Worm (Caenorhabditis elegans) whole organism, early embryonic: ENCODE data around the gene B0432.10.

Experiments used
- B0310.2 ChIP-seq: sonication (generic microtip); optimal IDR thresholded peaks from 2 replicates; lab custom pipeline; 2016; ENCODE audit warnings: mild to moderate bottlenecking, missing genetic modification characterization, missing compliant biosample characterization
- F13C5.2 ChIP-seq: sonication (generic microtip); optimal IDR thresholded peaks from 2 replicates; lab custom pipeline; 2017; ENCODE audit warnings: mild to moderate bottlenecking, missing genetic modification characterization, inconsistent platforms, missing compliant biosample characterization
- ama-1 ChIP-seq: fragments of 150-350 bp; optimal IDR thresholded peaks from 2 replicates; lab custom pipeline; 2014
- ceh-36 ChIP-seq: sonication (generic microtip); optimal IDR thresholded peaks from 2 replicates; lab custom pipeline; 2016; ENCODE audit warnings: missing genetic modification characterization, inconsistent platforms, missing compliant biosample characterization
- ets-7 ChIP-seq: sonication (generic microtip); optimal IDR thresholded peaks from 2 replicates; lab custom pipeline; 2016; ENCODE audit warnings: missing genotype, missing genetic modification characterization, missing compliant biosample characterization
- flt-1 ChIP-seq: fragments of 200-800 bp; sonication (Bioruptor generic); IDR thresholded peaks from 2 replicates; pipeline ENCODE4 v1.3.6; 2022; ENCODE audit warnings: missing genetic modification characterization, missing compliant biosample characterization
- hmg-4 ChIP-seq: fragments of 200-800 bp; sonication (Bioruptor generic); optimal IDR thresholded peaks from 2 replicates; lab custom pipeline; 2018; ENCODE audit warnings: mild to moderate bottlenecking, missing genetic modification characterization, missing compliant biosample characterization
- hnd-1 ChIP-seq: sonication (generic microtip); optimal IDR thresholded peaks from 2 replicates; lab custom pipeline; 2016; ENCODE audit warnings: missing genetic modification characterization, missing compliant biosample characterization
- scrt-1 ChIP-seq: fragments of 200-800 bp; sonication (Bioruptor generic); IDR thresholded peaks from 2 replicates; pipeline ENCODE4 v1.3.6; 2022; ENCODE audit warnings: missing genetic modification characterization, missing compliant biosample characterization
- sea-1 ChIP-seq: fragments of 200-800 bp; sonication (Bioruptor generic); conservative IDR thresholded peaks from 2 replicates; pipeline ENCODE4 v1.3.6; 2022; ENCODE audit warnings: missing genetic modification characterization, missing compliant biosample characterization
- tbx-11 ChIP-seq: fragments of 200-800 bp; sonication (Bioruptor generic); IDR thresholded peaks from 2 replicates; pipeline ENCODE4 v1.3.6; 2022; ENCODE audit warnings: missing genetic modification characterization, missing compliant biosample characterization
- tbx-37 ChIP-seq: fragments of 200-800 bp; sonication (Bioruptor generic); conservative IDR thresholded peaks from 2 replicates; pipeline ENCODE4 v1.3.6; 2022; ENCODE audit warnings: missing genetic modification reagents, missing genetic modification characterization, missing compliant biosample characterization
- tra-4 ChIP-seq: sonication (generic microtip); optimal IDR thresholded peaks from 2 replicates; lab custom pipeline; 2017; ENCODE audit warnings: missing genetic modification characterization, missing compliant biosample characterization

- no peak for TF ChIP-seq tbx-11 (GFP tag; lab: Robert Waterston, UW)
- no peak for TF ChIP-seq scrt-1 (GFP tag; lab: Robert Waterston, UW)
- TF ChIP-seq ama-1 (lab: Kevin White, UChicago), result no peak
- TF ChIP-seq flt-1, result no peak
- TF ChIP-seq sea-1 (GFP tag; lab: Robert Waterston, UW), result no peak
- no peak for TF ChIP-seq ets-7 (tag; lab: Kevin White, UChicago)
- no peak for TF ChIP-seq ceh-36 (tag; lab: Kevin White, UChicago)
- no peak for TF ChIP-seq B0310.2
- no peak for TF ChIP-seq tra-4
- no peak for TF ChIP-seq tbx-37 (GFP tag; lab: Robert Waterston, UW)
- no peak for TF ChIP-seq F13C5.2 (tag; lab: Kevin White, UChicago)
- TF ChIP-seq hnd-1 (tag; lab: Kevin White, UChicago), result no peak
- no peak for TF ChIP-seq hmg-4 (GFP tag; lab: Kevin White, UChicago)
These were observed 47.9 kb upstream of the B0432.10 start for ce11 chrII:333853-334449.
